Worm (Caenorhabditis elegans) whole organism, L3 larva: ENCODE data around the gene R193.2.
A peak's percentile ranks its signal among the peaks of the same experiment; 100 is the strongest.

Experiments
- R02D3.7 ChIP-seq: fragments of 150-350 bp; optimal IDR thresholded peaks from 2 replicates; lab custom pipeline; 2014; ENCODE audit warnings: missing biosample characterization, missing genetic modification characterization
- aly-2 ChIP-seq: fragments of 150-350 bp; optimal IDR thresholded peaks from 2 replicates; lab custom pipeline; 2014; ENCODE audit warnings: missing biosample characterization, missing genetic modification characterization
- ama-1 ChIP-seq: fragments of 150-350 bp; optimal IDR thresholded peaks from 2 replicates; lab custom pipeline; 2018
- ceh-16 ChIP-seq: sonication (generic microtip); optimal IDR thresholded peaks from 2 replicates; lab custom pipeline; 2017; ENCODE audit warnings: missing biosample characterization, missing genetic modification characterization
- ceh-28 ChIP-seq: fragments of 150-350 bp; optimal IDR thresholded peaks from 2 replicates; lab custom pipeline; 2014; ENCODE audit warnings: missing biosample characterization, missing genetic modification reagents, missing genetic modification characterization
- ceh-82 ChIP-seq: fragments of 150-350 bp; optimal IDR thresholded peaks from 2 replicates; lab custom pipeline; 2014; ENCODE audit warnings: missing biosample characterization, missing genetic modification characterization
- egl-5 ChIP-seq: fragments of 150-350 bp; optimal IDR thresholded peaks from 2 replicates; lab custom pipeline; 2017; ENCODE audit warnings: missing biosample characterization, missing genetic modification reagents, missing genetic modification characterization, inconsistent platforms
- elt-1 ChIP-seq: fragments of 150-350 bp; optimal IDR thresholded peaks from 2 replicates; lab custom pipeline; 2014; ENCODE audit warnings: missing biosample characterization, missing genetic modification characterization
- elt-2 ChIP-seq: sonication (generic microtip); optimal IDR thresholded peaks from 2 replicates; lab custom pipeline; 2016; ENCODE audit warnings: missing genetic modification reagents, mild to moderate bottlenecking, missing genetic modification characterization, missing compliant biosample characterization
- fkh-10 ChIP-seq: sonication (generic microtip); optimal IDR thresholded peaks from 2 replicates; lab custom pipeline; 2017; ENCODE audit warnings: missing biosample characterization, missing genetic modification reagents, missing genetic modification characterization
- fkh-2 ChIP-seq: fragments of 150-350 bp; optimal IDR thresholded peaks from 2 replicates; lab custom pipeline; 2014; ENCODE audit warnings: missing biosample characterization, missing genetic modification reagents, missing genetic modification characterization
- fos-1 ChIP-seq: fragments of 150-350 bp; optimal IDR thresholded peaks from 2 replicates; lab custom pipeline; 2014; ENCODE audit warnings: missing biosample characterization, missing genetic modification characterization
- hmg-11 ChIP-seq: sonication (generic microtip); optimal IDR thresholded peaks from 2 replicates; lab custom pipeline; 2016; ENCODE audit warnings: missing genetic modification characterization, missing compliant biosample characterization
- lsy-12 ChIP-seq: sonication (generic microtip); optimal IDR thresholded peaks from 2 replicates; lab custom pipeline; 2016; ENCODE audit warnings: mild to moderate bottlenecking, missing genetic modification characterization, missing compliant biosample characterization
- mdl-1 ChIP-seq: fragments of 150-350 bp; optimal IDR thresholded peaks from 2 replicates; lab custom pipeline; 2014; ENCODE audit warnings: missing biosample characterization, missing genetic modification characterization
- mml-1 ChIP-seq: fragments of 150-350 bp; sonication (generic microtip); optimal IDR thresholded peaks from 3 replicates; lab custom pipeline; 2014; ENCODE audit warnings: missing biosample characterization, missing genetic modification characterization
- nfya-1 ChIP-seq: sonication (generic microtip); optimal IDR thresholded peaks from 2 replicates; lab custom pipeline; 2017; ENCODE audit warnings: missing genetic modification characterization, mild to moderate bottlenecking, missing compliant biosample characterization, antibody characterized with exemption, moderate library complexity; ENCODE audit not compliant: insufficient read depth
- nhr-11 ChIP-seq: fragments of 150-350 bp; optimal IDR thresholded peaks from 2 replicates; lab custom pipeline; 2014; ENCODE audit warnings: missing biosample characterization, missing genetic modification characterization
- nhr-12 ChIP-seq: fragments of 150-350 bp; optimal IDR thresholded peaks from 2 replicates; lab custom pipeline; 2014; ENCODE audit warnings: missing biosample characterization, missing genetic modification characterization
- nhr-25 ChIP-seq: sonication (generic microtip); optimal IDR thresholded peaks from 2 replicates; lab custom pipeline; 2017; ENCODE audit warnings: missing biosample characterization, missing genetic modification characterization
- nhr-67 ChIP-seq: fragments of 150-350 bp; optimal IDR thresholded peaks from 2 replicates; lab custom pipeline; 2014; ENCODE audit warnings: missing biosample characterization, missing genetic modification characterization
- nhr-76 ChIP-seq: fragments of 150-350 bp; sonication (generic microtip); optimal IDR thresholded peaks from 5 replicates; lab custom pipeline; 2014; ENCODE audit warnings: missing biosample characterization, missing genetic modification characterization
- nhr-77 ChIP-seq: fragments of 150-350 bp; optimal IDR thresholded peaks from 2 replicates; lab custom pipeline; 2014; ENCODE audit warnings: missing biosample characterization, missing genetic modification characterization
- sea-2 ChIP-seq: fragments of 150-350 bp; sonication (generic microtip); optimal IDR thresholded peaks from 4 replicates; lab custom pipeline; 2014; ENCODE audit warnings: missing biosample characterization, missing genetic modification reagents, missing genetic modification characterization
- skn-1 ChIP-seq: fragments of 150-350 bp; optimal IDR thresholded peaks from 2 replicates; lab custom pipeline; 2014; ENCODE audit warnings: missing biosample characterization, missing genetic modification characterization
- snpc-4 ChIP-seq: fragments of 150-350 bp; optimal IDR thresholded peaks from 2 replicates; lab custom pipeline; 2014; ENCODE audit warnings: missing biosample characterization, missing genetic modification characterization
- tbx-2 ChIP-seq: sonication (generic microtip); optimal IDR thresholded peaks from 2 replicates; lab custom pipeline; 2016; ENCODE audit warnings: mild to moderate bottlenecking, missing genetic modification characterization, missing compliant biosample characterization
- unc-39 ChIP-seq: sonication (generic microtip); optimal IDR thresholded peaks from 4 replicates; lab custom pipeline; 2017; ENCODE audit warnings: missing biosample characterization, missing genetic modification characterization
- unc-62 ChIP-seq: fragments of 150-350 bp; sonication (generic microtip); optimal IDR thresholded peaks from 4 replicates; lab custom pipeline; 2014; ENCODE audit warnings: missing biosample characterization, missing genetic modification reagents, missing genetic modification characterization
- zag-1 ChIP-seq: fragments of 150-350 bp; optimal IDR thresholded peaks from 2 replicates; lab custom pipeline; 2014; ENCODE audit warnings: missing biosample characterization, missing genetic modification characterization
- ztf-11 ChIP-seq: fragments of 150-350 bp; optimal IDR thresholded peaks from 2 replicates; lab custom pipeline; 2014; ENCODE audit warnings: missing biosample characterization, missing genetic modification characterization

Gene R193.2

ce11 chrX:1089676-1090075 is 58.7 kb downstream of the R193.2 start:
- TF ChIP-seq skn-1 (no peak), fos-1 (tag; lab: Kevin White, UChicago) (no peak), nhr-11 (tag; lab: Kevin White, UChicago) (no peak), mml-1 (tag; lab: Kevin White, UChicago) (no peak), mdl-1 (tag; lab: Kevin White, UChicago) (no peak), nhr-76 (no peak), nhr-12 (tag; lab: Kevin White, UChicago) (no peak), lsy-12 (tag; lab: Kevin White, UChicago) (no peak)

DNA sequence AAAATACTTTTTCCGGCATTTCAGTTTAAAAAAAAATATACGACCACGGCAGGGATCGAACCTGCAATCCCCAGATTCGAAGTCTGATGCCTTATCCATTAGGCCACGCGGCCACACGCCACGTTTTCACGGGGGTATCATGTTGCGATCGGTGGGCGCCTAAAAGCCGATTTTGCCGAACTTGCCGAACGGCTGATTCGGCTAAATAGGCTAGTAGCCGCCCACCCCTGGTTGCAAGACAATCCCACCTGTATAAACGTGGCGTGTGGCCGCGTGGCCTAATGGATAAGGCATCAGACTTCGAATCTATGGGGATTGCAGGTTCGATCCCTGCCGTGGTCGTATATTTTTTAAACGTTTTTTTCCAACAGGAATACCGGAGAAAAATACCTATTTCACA is 59.3 kb downstream of the R193.2 start:
- TF ChIP-seq zag-1 (tag; lab: Kevin White, UChicago) (no peak), aly-2 (tag; lab: Kevin White, UChicago) (no peak), nhr-76 (no peak), R02D3.7 (tag; lab: Kevin White, UChicago) (no peak)

- no peak for TF ChIP-seq nhr-67 (tag; lab: Kevin White, UChicago)
- no peak for TF ChIP-seq ztf-11
- TF ChIP-seq unc-62 (GFP tag; lab: Kevin White, UChicago) = no peak
- no peak for TF ChIP-seq lsy-12 (tag; lab: Kevin White, UChicago)
- no peak for TF ChIP-seq nhr-77 (tag; lab: Kevin White, UChicago)
- no peak for TF ChIP-seq nhr-12 (tag; lab: Kevin White, UChicago)
- TF ChIP-seq ceh-82 = no peak
- TF ChIP-seq elt-2 (tag; lab: Kevin White, UChicago) = no peak
- no peak for TF ChIP-seq nhr-11 (tag; lab: Kevin White, UChicago)
- TF ChIP-seq fkh-2 = no peak
- TF ChIP-seq hmg-11 (tag; lab: Kevin White, UChicago) = no peak
- no peak for TF ChIP-seq snpc-4 (tag; lab: Kevin White, UChicago)
- TF ChIP-seq R02D3.7 (tag; lab: Kevin White, UChicago) = no peak
- TF ChIP-seq ama-1 (lab: Kevin White, UChicago) = no peak
- no peak for TF ChIP-seq aly-2 (tag; lab: Kevin White, UChicago)
- no peak for TF ChIP-seq sea-2 (GFP tag; lab: Kevin White, UChicago)
- TF ChIP-seq tbx-2 (tag; lab: Kevin White, UChicago) = no peak
- no peak for TF ChIP-seq skn-1
- no peak for TF ChIP-seq ceh-28 (tag; lab: Kevin White, UChicago)
- TF ChIP-seq mdl-1 (tag; lab: Kevin White, UChicago) = no peak
Observed at ce11 chrX:1088048-1088447, 60.3 kb downstream of the R193.2 start, which contains the start of gene rei-2. Gene rei-2, minus strand, starts transcription at chrX:1088148.

DNA sequence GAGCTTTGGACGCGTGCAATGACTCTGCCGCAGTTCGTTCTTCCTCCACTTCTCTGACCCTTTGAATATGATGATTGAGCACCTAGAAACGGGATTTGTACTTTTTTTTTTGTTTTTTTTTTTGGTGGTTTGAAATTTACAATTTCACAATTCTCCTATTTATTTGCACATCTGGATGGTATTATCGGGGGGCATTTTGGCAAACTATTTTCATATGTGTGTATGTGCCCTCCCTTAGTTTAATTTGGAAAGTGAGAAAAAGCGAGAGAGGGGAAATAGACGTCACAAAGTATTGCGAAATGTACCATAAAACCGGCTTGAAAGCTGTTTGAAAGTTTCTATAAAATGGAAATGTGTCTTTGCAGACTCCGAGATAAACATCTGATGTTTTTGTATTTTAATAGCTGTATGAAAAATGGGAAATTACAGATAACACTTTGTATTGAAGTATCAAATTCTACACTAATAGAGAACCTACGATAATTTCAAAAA is 61.9 kb downstream of the R193.2 start:
- TF ChIP-seq skn-1 (no peak), elt-1 (tag; lab: Kevin White, UChicago) (peak; percentile 12), nhr-25 (tag; lab: Kevin White, UChicago) (peak; percentile 64), ceh-16 (tag; lab: Kevin White, UChicago) (no peak), fkh-10 (no peak), tbx-2 (tag; lab: Kevin White, UChicago) (no peak), nfya-1 (tag; lab: Kevin White, UChicago) (peak; percentile 12), egl-5 (tag; lab: Kevin White, UChicago) (peak; percentile 26), unc-62 (GFP tag; lab: Kevin White, UChicago) (no peak), R02D3.7 (tag; lab: Kevin White, UChicago) (no peak), nhr-76 (no peak)

ce11 chrX:1085000-1085399 is 63.4 kb downstream of the R193.2 start:
- TF ChIP-seq unc-39 (tag; lab: Kevin White, UChicago) = no peak
- no peak for TF ChIP-seq sea-2 (GFP tag; lab: Kevin White, UChicago)
- no peak for TF ChIP-seq fkh-10
- no peak for TF ChIP-seq nhr-12 (tag; lab: Kevin White, UChicago)
